Worm (Caenorhabditis elegans) whole organism, L3 larva: ENCODE measurements around the gene C17E7.13.
A peak's percentile ranks its signal among the peaks of the same experiment; 100 is the strongest.

Source experiments
- R02D3.7 ChIP-seq: fragments of 150-350 bp; optimal IDR thresholded peaks from 2 replicates; lab custom pipeline; 2014; ENCODE audit warnings: missing biosample characterization, missing genetic modification characterization
- ZK546.5 ChIP-seq: sonication (generic microtip); optimal IDR thresholded peaks from 2 replicates; lab custom pipeline; 2017; ENCODE audit warnings: missing biosample characterization, missing genetic modification characterization
- aly-2 ChIP-seq: fragments of 150-350 bp; optimal IDR thresholded peaks from 2 replicates; lab custom pipeline; 2014; ENCODE audit warnings: missing biosample characterization, missing genetic modification characterization
- ama-1 ChIP-seq: fragments of 150-350 bp; optimal IDR thresholded peaks from 2 replicates; lab custom pipeline; 2018
- ceh-16 ChIP-seq: sonication (generic microtip); optimal IDR thresholded peaks from 2 replicates; lab custom pipeline; 2017; ENCODE audit warnings: missing biosample characterization, missing genetic modification characterization
- ceh-28 ChIP-seq: fragments of 150-350 bp; optimal IDR thresholded peaks from 2 replicates; lab custom pipeline; 2014; ENCODE audit warnings: missing biosample characterization, missing genetic modification reagents, missing genetic modification characterization
- ceh-82 ChIP-seq: fragments of 150-350 bp; optimal IDR thresholded peaks from 2 replicates; lab custom pipeline; 2014; ENCODE audit warnings: missing biosample characterization, missing genetic modification characterization
- egl-27 ChIP-seq: sonication (generic microtip); optimal IDR thresholded peaks from 4 replicates; lab custom pipeline; 2017; ENCODE audit warnings: missing biosample characterization, missing genetic modification reagents, missing genetic modification characterization
- egl-5 ChIP-seq: fragments of 150-350 bp; optimal IDR thresholded peaks from 2 replicates; lab custom pipeline; 2017; ENCODE audit warnings: missing biosample characterization, missing genetic modification reagents, missing genetic modification characterization, inconsistent platforms
- elt-1 ChIP-seq: fragments of 150-350 bp; optimal IDR thresholded peaks from 2 replicates; lab custom pipeline; 2014; ENCODE audit warnings: missing biosample characterization, missing genetic modification characterization
- eor-1 ChIP-seq, 2 experiments: fragments of 150-350 bp; optimal IDR thresholded peaks; 2 replicates each; lab custom pipeline; 2014 to 2018; ENCODE audit warnings: missing biosample characterization in 2 of 2, missing genetic modification characterization in 2 of 2
- fkh-10 ChIP-seq: sonication (generic microtip); optimal IDR thresholded peaks from 2 replicates; lab custom pipeline; 2017; ENCODE audit warnings: missing biosample characterization, missing genetic modification reagents, missing genetic modification characterization
- fkh-2 ChIP-seq: fragments of 150-350 bp; optimal IDR thresholded peaks from 2 replicates; lab custom pipeline; 2014; ENCODE audit warnings: missing biosample characterization, missing genetic modification reagents, missing genetic modification characterization
- fos-1 ChIP-seq: fragments of 150-350 bp; optimal IDR thresholded peaks from 2 replicates; lab custom pipeline; 2014; ENCODE audit warnings: missing biosample characterization, missing genetic modification characterization
- jun-1 ChIP-seq: fragments of 150-350 bp; optimal IDR thresholded peaks from 2 replicates; lab custom pipeline; 2014; ENCODE audit warnings: missing biosample characterization, missing genetic modification reagents, missing genetic modification characterization
- lin-15B ChIP-seq: fragments of 150-350 bp; optimal IDR thresholded peaks from 2 replicates; lab custom pipeline; 2014; ENCODE audit warnings: missing biosample characterization, missing genetic modification characterization
- lin-39 ChIP-seq: fragments of 150-350 bp; optimal IDR thresholded peaks from 2 replicates; lab custom pipeline; 2018; ENCODE audit warnings: missing biosample characterization, missing genetic modification reagents, missing genetic modification characterization
- lsy-12 ChIP-seq: sonication (generic microtip); optimal IDR thresholded peaks from 2 replicates; lab custom pipeline; 2016; ENCODE audit warnings: mild to moderate bottlenecking, missing genetic modification characterization, missing compliant biosample characterization
- mdl-1 ChIP-seq: fragments of 150-350 bp; optimal IDR thresholded peaks from 2 replicates; lab custom pipeline; 2014; ENCODE audit warnings: missing biosample characterization, missing genetic modification characterization
- mml-1 ChIP-seq: fragments of 150-350 bp; sonication (generic microtip); optimal IDR thresholded peaks from 3 replicates; lab custom pipeline; 2014; ENCODE audit warnings: missing biosample characterization, missing genetic modification characterization
- nfya-1 ChIP-seq: sonication (generic microtip); optimal IDR thresholded peaks from 2 replicates; lab custom pipeline; 2017; ENCODE audit warnings: missing genetic modification characterization, mild to moderate bottlenecking, missing compliant biosample characterization, antibody characterized with exemption, moderate library complexity; ENCODE audit not compliant: insufficient read depth
- nhr-11 ChIP-seq: fragments of 150-350 bp; optimal IDR thresholded peaks from 2 replicates; lab custom pipeline; 2014; ENCODE audit warnings: missing biosample characterization, missing genetic modification characterization
- nhr-12 ChIP-seq: fragments of 150-350 bp; optimal IDR thresholded peaks from 2 replicates; lab custom pipeline; 2014; ENCODE audit warnings: missing biosample characterization, missing genetic modification characterization
- nhr-237 ChIP-seq: fragments of 150-350 bp; optimal IDR thresholded peaks from 2 replicates; lab custom pipeline; 2014; ENCODE audit warnings: missing biosample characterization, missing genetic modification characterization
- nhr-25 ChIP-seq: sonication (generic microtip); optimal IDR thresholded peaks from 2 replicates; lab custom pipeline; 2017; ENCODE audit warnings: missing biosample characterization, missing genetic modification characterization
- nhr-28 ChIP-seq: fragments of 150-350 bp; optimal IDR thresholded peaks from 2 replicates; lab custom pipeline; 2014; ENCODE audit warnings: missing biosample characterization, missing genetic modification characterization
- nhr-67 ChIP-seq: fragments of 150-350 bp; optimal IDR thresholded peaks from 2 replicates; lab custom pipeline; 2014; ENCODE audit warnings: missing biosample characterization, missing genetic modification characterization
- nhr-76 ChIP-seq: fragments of 150-350 bp; sonication (generic microtip); optimal IDR thresholded peaks from 5 replicates; lab custom pipeline; 2014; ENCODE audit warnings: missing biosample characterization, missing genetic modification characterization
- nhr-77 ChIP-seq: fragments of 150-350 bp; optimal IDR thresholded peaks from 2 replicates; lab custom pipeline; 2014; ENCODE audit warnings: missing biosample characterization, missing genetic modification characterization
- sea-2 ChIP-seq: fragments of 150-350 bp; sonication (generic microtip); optimal IDR thresholded peaks from 4 replicates; lab custom pipeline; 2014; ENCODE audit warnings: missing biosample characterization, missing genetic modification reagents, missing genetic modification characterization
- skn-1 ChIP-seq: fragments of 150-350 bp; optimal IDR thresholded peaks from 2 replicates; lab custom pipeline; 2014; ENCODE audit warnings: missing biosample characterization, missing genetic modification characterization
- snpc-4 ChIP-seq: fragments of 150-350 bp; optimal IDR thresholded peaks from 2 replicates; lab custom pipeline; 2014; ENCODE audit warnings: missing biosample characterization, missing genetic modification characterization
- unc-39 ChIP-seq: sonication (generic microtip); optimal IDR thresholded peaks from 4 replicates; lab custom pipeline; 2017; ENCODE audit warnings: missing biosample characterization, missing genetic modification characterization
- unc-62 ChIP-seq: fragments of 150-350 bp; sonication (generic microtip); optimal IDR thresholded peaks from 4 replicates; lab custom pipeline; 2014; ENCODE audit warnings: missing biosample characterization, missing genetic modification reagents, missing genetic modification characterization

Gene C17E7.13

ce11 chrV:3890761-3891160 lies 1.7 kb upstream of the C17E7.13 start, which contains the start of gene C17E7.9:
Gene C17E7.9 (minus strand): TSS chrV:3890861.
- TF ChIP-seq unc-39 (tag; lab: Kevin White, UChicago) (no peak), R02D3.7 (tag; lab: Kevin White, UChicago) (no peak), jun-1 (no peak), nhr-67 (tag; lab: Kevin White, UChicago) (no peak), lin-39 (no peak), fkh-10 (GFP tag; lab: Kevin White, UChicago) (no peak), mdl-1 (tag; lab: Kevin White, UChicago) (no peak), nhr-12 (no peak), nhr-237 (tag; lab: Kevin White, UChicago) (no peak), ceh-16 (no peak), fkh-2 (tag; lab: Kevin White, UChicago) (no peak), sea-2 (no peak), ceh-82 (tag; lab: Kevin White, UChicago) (no peak), eor-1 (tag; optimal IDR thresholded peaks at IDR 0.05; lab: Kevin White, UChicago) (no peak), elt-1 (no peak)

ce11 chrV:3886104-3886503 lies 3.0 kb downstream of the C17E7.13 start, which contains the start of gene nhr-124:
Gene nhr-124 (minus strand): TSS chrV:3886204.
- TF ChIP-seq lin-15B (tag; lab: Kevin White, UChicago): no peak
- no peak for TF ChIP-seq ceh-28 (tag; lab: Kevin White, UChicago)
- TF ChIP-seq, all 47 proteins: peak for 0

ce11 chrV:3884550-3884949 lies 4.5 kb downstream of the C17E7.13 start:
- no peak for TF ChIP-seq ZK546.5 (tag; lab: Kevin White, UChicago)
- TF ChIP-seq ceh-82 (tag; lab: Kevin White, UChicago): no peak
- no peak for TF ChIP-seq nhr-11 (tag; lab: Kevin White, UChicago)
- no peak for TF ChIP-seq ama-1 (lab: Kevin White, UChicago)
- TF ChIP-seq snpc-4 (tag; lab: Kevin White, UChicago): no peak
- no peak for TF ChIP-seq sea-2

ce11 chrV:3878223-3878622 lies 10.9 kb downstream of the C17E7.13 start, which contains the start of gene nhr-159:
Gene nhr-159 (minus strand): TSS chrV:3878323.
- TF ChIP-seq nhr-76: no peak
- TF ChIP-seq lsy-12: no peak
- TF ChIP-seq sea-2: no peak
- TF ChIP-seq fos-1 (tag; lab: Kevin White, UChicago): no peak
- TF ChIP-seq snpc-4 (tag; lab: Kevin White, UChicago): no peak
- TF ChIP-seq, all 47 proteins: peak for 0

ce11 chrV:3877242-3877641 lies 11.8 kb downstream of the C17E7.13 start:
- no peak for TF ChIP-seq unc-39 (tag; lab: Kevin White, UChicago)
- no peak for TF ChIP-seq fos-1 (tag; lab: Kevin White, UChicago)
- TF ChIP-seq nhr-77 (tag; lab: Kevin White, UChicago): no peak
- TF ChIP-seq nhr-11 (tag; lab: Kevin White, UChicago): no peak
- no peak for TF ChIP-seq lsy-12
- no peak for TF ChIP-seq eor-1 (tag; optimal IDR thresholded peaks at IDR 0.05; lab: Kevin White, UChicago)
- no peak for TF ChIP-seq nhr-28 (tag; lab: Kevin White, UChicago)
- TF ChIP-seq R02D3.7 (tag; lab: Kevin White, UChicago): no peak
- TF ChIP-seq mdl-1 (tag; lab: Kevin White, UChicago): no peak
- no peak for TF ChIP-seq egl-5
- no peak for TF ChIP-seq elt-1
- no peak for TF ChIP-seq nfya-1
- TF ChIP-seq skn-1 (tag; lab: Kevin White, UChicago): no peak
- TF ChIP-seq snpc-4 (tag; lab: Kevin White, UChicago): no peak
- TF ChIP-seq egl-27 (tag; lab: Kevin White, UChicago): no peak
- no peak for TF ChIP-seq unc-62
- no peak for TF ChIP-seq aly-2 (tag; lab: Kevin White, UChicago)

- no peak for TF ChIP-seq nhr-25
- TF ChIP-seq skn-1 (tag; lab: Kevin White, UChicago): peak; percentile 6
- TF ChIP-seq nhr-28 (tag; lab: Kevin White, UChicago): no peak
- TF ChIP-seq nhr-11 (tag; lab: Kevin White, UChicago): no peak
- TF ChIP-seq mml-1 (tag; lab: Kevin White, UChicago): no peak
- TF ChIP-seq mdl-1 (tag; lab: Kevin White, UChicago): no peak
Observed at ce11 chrV:3874102-3874744, 14.9 kb downstream of the C17E7.13 start, which contains the start of gene nhr-158. Gene nhr-158 (minus strand): TSS chrV:3874152.
